Worm (Caenorhabditis elegans) whole organism, early embryonic: ENCODE data around the gene sssh-1.
A peak's percentile ranks its signal among the peaks of the same experiment; 100 is the strongest.

Source experiments
- B0310.2 ChIP-seq: sonication (generic microtip); optimal IDR thresholded peaks from 2 replicates; lab custom pipeline; 2016; ENCODE audit warnings: mild to moderate bottlenecking, missing genetic modification characterization, missing compliant biosample characterization
- F13C5.2 ChIP-seq: sonication (generic microtip); optimal IDR thresholded peaks from 2 replicates; lab custom pipeline; 2017; ENCODE audit warnings: mild to moderate bottlenecking, missing genetic modification characterization, inconsistent platforms, missing compliant biosample characterization
- aly-1 ChIP-seq: sonication (generic microtip); optimal IDR thresholded peaks from 2 replicates; lab custom pipeline; 2016; ENCODE audit warnings: missing genetic modification characterization, missing compliant biosample characterization
- ama-1 ChIP-seq: fragments of 150-350 bp; optimal IDR thresholded peaks from 2 replicates; lab custom pipeline; 2014
- ceh-13 ChIP-seq: fragments of 200-800 bp; sonication (Bioruptor generic); optimal IDR thresholded peaks from 2 replicates; lab custom pipeline; 2018; ENCODE audit warnings: mild to moderate bottlenecking, missing genetic modification characterization, missing compliant biosample characterization
- ceh-36 ChIP-seq: sonication (generic microtip); optimal IDR thresholded peaks from 2 replicates; lab custom pipeline; 2016; ENCODE audit warnings: missing genetic modification characterization, inconsistent platforms, missing compliant biosample characterization
- ets-7 ChIP-seq: sonication (generic microtip); optimal IDR thresholded peaks from 2 replicates; lab custom pipeline; 2016; ENCODE audit warnings: missing genotype, missing genetic modification characterization, missing compliant biosample characterization
- flt-1 ChIP-seq: fragments of 200-800 bp; sonication (Bioruptor generic); IDR thresholded peaks from 2 replicates; pipeline ENCODE4 v1.3.6; 2022; ENCODE audit warnings: missing genetic modification characterization, missing compliant biosample characterization
- hmbx-1 ChIP-seq: sonication (generic microtip); optimal IDR thresholded peaks from 2 replicates; lab custom pipeline; 2016; ENCODE audit warnings: mild to moderate bottlenecking, missing genetic modification characterization, missing compliant biosample characterization
- hmg-4 ChIP-seq: fragments of 200-800 bp; sonication (Bioruptor generic); optimal IDR thresholded peaks from 2 replicates; lab custom pipeline; 2018; ENCODE audit warnings: mild to moderate bottlenecking, missing genetic modification characterization, missing compliant biosample characterization
- hnd-1 ChIP-seq: sonication (generic microtip); optimal IDR thresholded peaks from 2 replicates; lab custom pipeline; 2016; ENCODE audit warnings: missing genetic modification characterization, missing compliant biosample characterization
- pes-1 ChIP-seq: fragments of 200-800 bp; sonication (Bioruptor generic); IDR thresholded peaks from 2 replicates; pipeline ENCODE4 v1.3.6; 2022; ENCODE audit warnings: missing genetic modification reagents, missing genetic modification characterization, missing compliant biosample characterization
- scrt-1 ChIP-seq: fragments of 200-800 bp; sonication (Bioruptor generic); IDR thresholded peaks from 2 replicates; pipeline ENCODE4 v1.3.6; 2022; ENCODE audit warnings: missing genetic modification characterization, missing compliant biosample characterization
- sea-1 ChIP-seq: fragments of 200-800 bp; sonication (Bioruptor generic); conservative IDR thresholded peaks from 2 replicates; pipeline ENCODE4 v1.3.6; 2022; ENCODE audit warnings: missing genetic modification characterization, missing compliant biosample characterization
- tbx-11 ChIP-seq: fragments of 200-800 bp; sonication (Bioruptor generic); IDR thresholded peaks from 2 replicates; pipeline ENCODE4 v1.3.6; 2022; ENCODE audit warnings: missing genetic modification characterization, missing compliant biosample characterization
- tbx-37 ChIP-seq: fragments of 200-800 bp; sonication (Bioruptor generic); conservative IDR thresholded peaks from 2 replicates; pipeline ENCODE4 v1.3.6; 2022; ENCODE audit warnings: missing genetic modification reagents, missing genetic modification characterization, missing compliant biosample characterization
- tra-4 ChIP-seq: sonication (generic microtip); optimal IDR thresholded peaks from 2 replicates; lab custom pipeline; 2017; ENCODE audit warnings: missing genetic modification characterization, missing compliant biosample characterization

sssh-1 gene

ce11 chrX:14845637-14846036, 30.1 kb upstream of the sssh-1 start, which contains the start of gene egrh-1:
egrh-1 (plus strand) TSS chrX:14845937.
- TF ChIP-seq B0310.2 (tag; lab: Kevin White, UChicago) = no peak
- TF ChIP-seq pes-1 = no peak
- TF ChIP-seq tbx-11 (GFP tag; lab: Robert Waterston, UW) = no peak
- no peak for TF ChIP-seq ets-7

DNA sequence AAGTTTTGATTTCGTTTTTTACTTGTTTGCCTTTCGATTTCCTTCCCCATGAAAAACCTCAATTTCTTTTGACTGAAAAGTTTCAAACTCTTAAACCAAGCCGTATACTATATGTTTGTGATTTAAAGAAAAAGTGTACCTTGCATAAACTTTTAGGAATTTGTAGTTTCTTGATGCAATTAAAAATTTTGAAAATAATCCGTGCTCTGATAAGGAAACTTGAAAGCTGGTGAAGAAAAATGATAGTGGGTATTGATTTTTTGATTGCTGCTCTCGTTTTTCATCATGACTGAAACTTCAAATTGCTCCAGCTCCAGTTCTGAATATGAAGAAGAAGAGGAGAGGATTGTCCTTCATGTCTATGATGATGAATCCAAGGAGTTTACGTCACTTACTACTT, 26.7 kb upstream of the sssh-1 start, which contains the start of gene acd-3:
Gene acd-3 (plus strand): TSS at position 222 of the 400 bp plus-strand sequence.
- TF ChIP-seq pes-1 (no peak), tra-4 (tag; lab: Kevin White, UChicago) (no peak), ceh-13 (no peak), flt-1 (GFP tag; lab: Robert Waterston, UW) (no peak), tbx-11 (GFP tag; lab: Robert Waterston, UW) (no peak), scrt-1 (GFP tag; lab: Robert Waterston, UW) (no peak), hmbx-1 (tag; lab: Kevin White, UChicago) (no peak)

DNA sequence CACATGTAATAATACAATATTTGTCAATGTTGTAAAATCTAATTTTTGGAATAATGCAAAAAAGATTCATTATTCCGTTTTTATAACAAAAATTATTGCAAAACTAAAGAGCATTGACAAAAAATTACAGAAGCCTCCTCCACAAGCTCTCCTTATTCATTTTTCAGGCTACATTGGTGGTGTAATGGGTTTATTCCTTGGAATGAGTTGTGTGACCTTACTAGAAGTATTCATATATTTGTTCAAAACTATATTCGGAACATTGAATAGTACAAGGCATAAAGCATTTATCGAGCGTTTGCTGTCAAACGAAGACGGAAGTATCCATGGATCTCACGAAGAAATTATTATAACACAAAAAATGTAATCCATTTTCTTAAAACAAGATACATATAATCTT, 23.9 kb upstream of the sssh-1 start:
- TF ChIP-seq ceh-36 (no peak), ceh-13 (no peak), F13C5.2 (tag; lab: Kevin White, UChicago) (no peak), hmbx-1 (tag; lab: Kevin White, UChicago) (no peak), tbx-37 (GFP tag; lab: Robert Waterston, UW) (no peak)

ce11 chrX:14853712-14854217, 22.0 kb upstream of the sssh-1 start, which contains the start of the genes C27C12.1 and C27C12.4:
C27C12.1 (minus strand) TSS chrX:14853762.
C27C12.4 (plus strand) TSS chrX:14854086.
- no peak for TF ChIP-seq hnd-1 (tag; lab: Kevin White, UChicago)
- no peak for TF ChIP-seq aly-1
- TF ChIP-seq F13C5.2 (tag; lab: Kevin White, UChicago) = peak; percentile 67
- peak; percentile 58; the same call in 1 of the 2 replicates for TF ChIP-seq tbx-37 (GFP tag; lab: Robert Waterston, UW)
- TF ChIP-seq hmg-4 (GFP tag; lab: Kevin White, UChicago) = peak; percentile 67
- no peak for TF ChIP-seq pes-1

ce11 chrX:14861752-14862151, 14.0 kb upstream of the sssh-1 start, which contains the start of gene dmd-4:
dmd-4 (minus strand) TSS chrX:14861852.
- TF ChIP-seq ama-1 (lab: Kevin White, UChicago) = no peak

DNA sequence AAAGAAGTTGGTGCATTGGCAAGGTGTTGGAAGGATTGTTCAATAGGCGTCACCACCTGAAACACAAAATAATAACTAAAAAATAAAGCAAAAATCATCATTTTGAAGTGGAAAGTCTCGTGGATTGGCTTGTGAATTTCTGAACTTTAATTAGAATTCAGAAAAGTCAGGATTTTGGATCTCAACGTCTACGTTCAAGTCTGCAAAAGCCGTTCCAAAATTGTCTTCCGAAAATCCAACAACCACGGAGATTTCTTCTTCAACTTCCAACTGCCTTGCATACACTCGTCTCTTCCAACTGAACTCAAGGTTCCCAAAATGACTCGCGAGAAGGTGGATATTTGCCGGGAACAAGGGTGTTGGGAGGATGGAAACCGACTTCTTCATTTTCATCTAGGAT, 10.0 kb upstream of the sssh-1 start, which contains the start of gene C27C12.3:
Gene C27C12.3 (minus strand): TSS at position 101 of the 400 bp plus-strand sequence.
- TF ChIP-seq B0310.2 (tag; lab: Kevin White, UChicago) (no peak), tbx-37 (GFP tag; lab: Robert Waterston, UW) (no peak), flt-1 (GFP tag; lab: Robert Waterston, UW) (no peak), F13C5.2 (tag; lab: Kevin White, UChicago) (no peak), pes-1 (no peak)

ce11 chrX:14868200-14868599, 7.6 kb upstream of the sssh-1 start, which contains the start of gene F31F6.1:
F31F6.1 (minus strand) TSS chrX:14868300.
- TF ChIP-seq tbx-11 (GFP tag; lab: Robert Waterston, UW) = no peak
- TF ChIP-seq ceh-36 = no peak
- TF ChIP-seq tbx-37 (GFP tag; lab: Robert Waterston, UW) = no peak

- TF ChIP-seq sea-1 (GFP tag; lab: Robert Waterston, UW) = no peak
- TF ChIP-seq flt-1 (GFP tag; lab: Robert Waterston, UW) = no peak
- TF ChIP-seq F13C5.2 (tag; lab: Kevin White, UChicago) = no peak
- TF ChIP-seq ama-1 (lab: Kevin White, UChicago) = no peak
- TF ChIP-seq tbx-37 (GFP tag; lab: Robert Waterston, UW) = no peak
- TF ChIP-seq pes-1 = no peak
- no peak for TF ChIP-seq ceh-36
- TF ChIP-seq aly-1 = no peak
- no peak for TF ChIP-seq tbx-11 (GFP tag; lab: Robert Waterston, UW)
- TF ChIP-seq ceh-13 = no peak
- TF ChIP-seq tra-4 (tag; lab: Kevin White, UChicago) = no peak
- TF ChIP-seq hmg-4 (GFP tag; lab: Kevin White, UChicago) = no peak
- TF ChIP-seq ets-7 = no peak
- no peak for TF ChIP-seq scrt-1 (GFP tag; lab: Robert Waterston, UW)
- TF ChIP-seq hnd-1 (tag; lab: Kevin White, UChicago) = no peak
- no peak for TF ChIP-seq B0310.2 (tag; lab: Kevin White, UChicago)
- no peak for TF ChIP-seq hmbx-1 (tag; lab: Kevin White, UChicago)
Measured at ce11 chrX:14871780-14872179, 4.0 kb upstream of the sssh-1 start, which contains the start of gene F31F6.2. F31F6.2 (minus strand) TSS chrX:14871880.

DNA sequence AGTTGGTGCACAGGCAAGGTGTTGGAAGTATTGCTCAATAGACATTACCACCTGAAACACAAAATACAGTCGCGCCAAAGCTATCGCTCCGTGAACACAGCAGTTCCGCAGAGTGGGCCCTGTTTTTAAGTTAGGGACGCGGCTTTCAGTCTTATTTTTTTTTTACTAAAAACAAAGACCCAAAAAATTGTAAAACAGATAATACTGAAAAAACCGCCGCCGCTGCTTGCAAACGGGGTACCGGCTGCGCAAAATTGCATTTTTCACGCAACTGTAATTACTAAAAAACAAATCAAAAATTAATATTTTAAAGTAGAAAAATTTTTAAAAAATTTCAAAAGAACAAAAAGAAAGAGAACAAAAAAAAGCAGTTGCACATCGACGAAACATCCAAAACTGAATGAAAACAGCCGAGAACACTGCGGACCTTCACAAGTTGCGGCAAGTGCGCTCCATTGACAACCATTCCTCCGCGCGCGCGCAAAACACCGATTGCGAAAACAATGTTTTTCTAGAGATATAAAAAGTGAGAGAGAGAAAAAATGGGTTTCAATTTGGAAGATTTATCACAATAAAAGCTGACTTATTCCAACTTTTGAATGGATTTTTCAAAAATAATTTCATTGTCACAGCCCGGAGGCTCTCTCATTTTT, 2.8 kb upstream of the sssh-1 start, which contains the start of gene F31F6.3:
Gene F31F6.3 (minus strand): TSS at position 51 of the 653 bp plus-strand sequence.
- no peak for TF ChIP-seq F13C5.2 (tag; lab: Kevin White, UChicago)
- TF ChIP-seq sea-1 (GFP tag; lab: Robert Waterston, UW) = no peak
- TF ChIP-seq B0310.2 (tag; lab: Kevin White, UChicago) = no peak
- TF ChIP-seq tbx-11 (GFP tag; lab: Robert Waterston, UW) = no peak
- TF ChIP-seq scrt-1 (GFP tag; lab: Robert Waterston, UW) = no peak
